Worm (Caenorhabditis elegans) whole organism, mixed stage, embryonic: ENCODE data around the gene flp-8.

Experiments
- bed-3 ChIP-seq: fragments of 200-800 bp; sonication (Bioruptor generic); optimal IDR thresholded peaks from 3 replicates; lab custom pipeline; 2018; ENCODE audit warnings: mild to moderate bottlenecking, missing genetic modification characterization, moderate library complexity, missing compliant biosample characterization
- blmp-1 ChIP-seq: fragments of 150-350 bp; optimal IDR thresholded peaks from 2 replicates; lab custom pipeline; 2014; ENCODE audit warnings: missing biosample characterization, missing genetic modification characterization
- cnd-1 ChIP-seq: fragments of 200-800 bp; sonication (Bioruptor generic); optimal IDR thresholded peaks from 2 replicates; lab custom pipeline; 2018; ENCODE audit warnings: mild to moderate bottlenecking, missing genetic modification characterization, missing compliant biosample characterization
- drap-1 ChIP-seq: fragments of 200-800 bp; sonication (Bioruptor generic); optimal IDR thresholded peaks from 3 replicates; lab custom pipeline; 2018; ENCODE audit warnings: mild to moderate bottlenecking, missing genetic modification characterization, missing compliant biosample characterization
- flh-1 ChIP-seq: fragments of 200-800 bp; sonication (Bioruptor generic); optimal IDR thresholded peaks from 2 replicates; lab custom pipeline; 2018; ENCODE audit warnings: mild to moderate bottlenecking, missing genetic modification characterization, moderate library complexity, missing compliant biosample characterization
- ham-2 ChIP-seq: fragments of 200-800 bp; sonication (Bioruptor generic); optimal IDR thresholded peaks from 2 replicates; lab custom pipeline; 2018; ENCODE audit warnings: mild to moderate bottlenecking, missing genetic modification characterization, missing compliant biosample characterization
- hlh-1 ChIP-seq: fragments of 150-350 bp; optimal IDR thresholded peaks from 2 replicates; lab custom pipeline; 2014; ENCODE audit warnings: missing biosample characterization, missing genetic modification reagents, missing genetic modification characterization
- lin-13 ChIP-seq: fragments of 150-350 bp; optimal IDR thresholded peaks from 2 replicates; lab custom pipeline; 2014; ENCODE audit warnings: missing biosample characterization, missing genetic modification characterization
- lin-32 ChIP-seq: fragments of 200-800 bp; sonication (Bioruptor generic); optimal IDR thresholded peaks from 2 replicates; lab custom pipeline; 2018; ENCODE audit warnings: mild to moderate bottlenecking, missing genetic modification characterization, missing compliant biosample characterization
- mep-1 ChIP-seq: fragments of 150-350 bp; optimal IDR thresholded peaks from 2 replicates; lab custom pipeline; 2017; ENCODE audit warnings: missing biosample characterization, missing genetic modification reagents, missing genetic modification characterization, inconsistent platforms
- sem-2 ChIP-seq: fragments of 200-800 bp; sonication (Bioruptor generic); optimal IDR thresholded peaks from 2 replicates; lab custom pipeline; 2018; ENCODE audit warnings: mild to moderate bottlenecking, missing genetic modification characterization, missing compliant biosample characterization
- tbx-8 ChIP-seq: fragments of 200-800 bp; sonication (Bioruptor generic); optimal IDR thresholded peaks from 2 replicates; lab custom pipeline; 2018; ENCODE audit warnings: mild to moderate bottlenecking, missing genetic modification characterization, moderate library complexity, missing compliant biosample characterization
- unc-120 ChIP-seq: sonication (generic microtip); optimal IDR thresholded peaks from 2 replicates; lab custom pipeline; 2017; ENCODE audit warnings: missing genetic modification characterization, missing compliant biosample characterization; ENCODE audit not compliant: poor library complexity, severe bottlenecking
- unc-62 ChIP-seq: fragments of 150-350 bp; optimal IDR thresholded peaks from 2 replicates; lab custom pipeline; 2014; ENCODE audit warnings: missing biosample characterization, missing genetic modification reagents, missing genetic modification characterization
- zip-8 ChIP-seq: fragments of 150-350 bp; optimal IDR thresholded peaks from 2 replicates; lab custom pipeline; 2014; ENCODE audit warnings: missing biosample characterization, missing genetic modification characterization
- ztf-11 ChIP-seq: fragments of 150-350 bp; optimal IDR thresholded peaks from 2 replicates; lab custom pipeline; 2014; ENCODE audit warnings: missing biosample characterization, missing genetic modification characterization

flp-8 gene

ce11 chrX:14929512-14929911 lies 48.3 kb downstream of the flp-8 start:
- TF ChIP-seq unc-120 (tag; lab: Kevin White, UChicago) (no peak), unc-62 (GFP tag; lab: Kevin White, UChicago) (no peak), blmp-1 (tag; lab: Kevin White, UChicago) (no peak), tbx-8 (no peak), sem-2 (no peak), mep-1 (no peak), drap-1 (GFP tag; lab: Kevin White, UChicago) (no peak), lin-13 (tag; lab: Kevin White, UChicago) (no peak), cnd-1 (tag; lab: Kevin White, UChicago) (no peak), flh-1 (no peak)

- no peak for TF ChIP-seq ztf-11 (tag; lab: Kevin White, UChicago)
- no peak for TF ChIP-seq zip-8 (tag; lab: Kevin White, UChicago)
- TF ChIP-seq hlh-1 = no peak
- TF ChIP-seq lin-32 (GFP tag; lab: Kevin White, UChicago) = no peak
- TF ChIP-seq ham-2 (GFP tag; lab: Kevin White, UChicago) = no peak
- TF ChIP-seq bed-3 (GFP tag; lab: Kevin White, UChicago) = no peak
- no peak for TF ChIP-seq flh-1
- no peak for TF ChIP-seq drap-1 (GFP tag; lab: Kevin White, UChicago)
- TF ChIP-seq, all 35 proteins: peak for 0
Measured at ce11 chrX:14931443-14931842, 50.2 kb downstream of the flp-8 start.
